Fruit fly (Drosophila melanogaster): ENCODE results near the gene CG18764.

Gene CG18764

DNA sequence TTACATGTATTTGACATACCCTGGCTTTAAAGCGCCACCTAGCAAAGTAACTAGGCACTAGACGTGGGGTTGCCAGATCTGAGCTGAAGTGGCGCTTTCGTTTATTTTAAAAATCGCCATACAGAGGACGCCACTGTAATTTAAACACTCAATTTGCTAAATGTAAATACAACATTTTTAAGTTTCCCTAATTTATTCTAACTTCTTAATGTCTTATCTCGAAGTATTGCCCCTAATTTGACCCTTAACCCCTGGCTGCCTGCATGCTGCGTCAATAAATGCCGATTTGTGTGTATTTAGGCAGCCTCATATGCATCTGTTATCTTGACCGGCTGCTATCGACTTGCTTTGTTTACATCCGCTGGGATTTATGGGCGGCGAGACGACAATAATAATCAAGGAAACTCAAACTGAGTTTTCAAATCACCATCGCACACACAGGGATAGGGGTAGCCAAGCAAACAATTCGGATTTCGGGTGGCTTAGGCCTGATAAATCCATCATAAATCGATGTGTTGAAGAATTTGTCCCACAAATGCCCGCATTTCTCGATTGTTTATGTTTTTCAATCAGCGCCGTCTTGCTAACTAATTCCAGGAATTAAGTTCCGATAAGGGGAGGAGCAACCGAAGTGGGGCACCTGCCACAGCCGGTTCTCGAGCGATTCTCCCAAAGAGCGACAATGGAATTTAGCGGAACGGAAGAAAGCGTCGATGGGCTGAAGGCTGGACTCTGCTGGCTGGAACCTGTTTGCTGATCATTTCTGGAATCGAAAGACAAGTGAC lies 13.2 kb upstream of the CG18764 start (continued):
- TF ChIP-seq trh (GFP tag; optimal IDR thresholded peaks at IDR 0.05): peak; percentile 51
- TF ChIP-seq Ets97D (GFP tag; optimal IDR thresholded peaks at IDR 0.05): peak; percentile 50
- peak; percentile 33 for TF ChIP-seq Spps (tag; optimal IDR thresholded peaks at IDR 0.05)
- peak; percentile 67; the same call in 2 of the 3 replicates for TF ChIP-seq Mrtf (GFP tag; IDR thresholded peaks at IDR 0.05)
- peak; percentile 78 for TF ChIP-seq CG14441 (GFP tag; IDR thresholded peaks at IDR 0.05)
- no peak for TF ChIP-seq CG8281 (tag; optimal IDR thresholded peaks at IDR 0.05)
- peak; percentile 51; the same call in 1 of the 2 replicates for TF ChIP-seq CG1024 (GFP tag; IDR thresholded peaks at IDR 0.05)
- TF ChIP-seq CG15269 (tag; optimal IDR thresholded peaks at IDR 0.05): peak; percentile 34
- TF ChIP-seq CG4282 (GFP tag; optimal IDR thresholded peaks at IDR 0.05): peak; percentile 7
- peak; percentile 51 for TF ChIP-seq NK7.1 (GFP tag; optimal IDR thresholded peaks at IDR 0.05)
- no peak for TF ChIP-seq CG8924 (tag; optimal IDR thresholded peaks at IDR 0.05)
- TF ChIP-seq Fer2 (tag; optimal IDR thresholded peaks at IDR 0.05): no peak
- peak; percentile 60; the same call in 1 of the 3 replicates for TF ChIP-seq otp (GFP tag; IDR thresholded peaks at IDR 0.05)
- TF ChIP-seq CG17912 (GFP tag; optimal IDR thresholded peaks at IDR 0.05): no peak
- no peak for TF ChIP-seq wdn (GFP tag; IDR thresholded peaks at IDR 0.05)
- TF ChIP-seq CG14667 (GFP tag; IDR thresholded peaks at IDR 0.05): peak; percentile 73
- TF ChIP-seq h (optimal IDR thresholded peaks at IDR 0.05): no peak
- TF ChIP-seq CG14860 (GFP tag; IDR thresholded peaks at IDR 0.05; ENCODE audit: partially characterized antibody): no peak
- peak; percentile 18 for TF ChIP-seq unpg (GFP tag; optimal IDR thresholded peaks at IDR 0.05)
- TF ChIP-seq hkb (optimal IDR thresholded peaks at IDR 0.05): peak; percentile 64
- no peak for TF ChIP-seq hkb (GFP tag; IDR thresholded peaks at IDR 0.05)
- TF ChIP-seq Dfd (GFP tag; optimal IDR thresholded peaks at IDR 0.05): no peak
- TF ChIP-seq stwl (tag; optimal IDR thresholded peaks at IDR 0.05): peak; percentile 68
- peak; percentile 31 for TF ChIP-seq HHEX (GFP tag; optimal IDR thresholded peaks at IDR 0.05)
- peak; percentile 62 for TF ChIP-seq Atf-2 (GFP tag; optimal IDR thresholded peaks at IDR 0.05)
- no peak; the same call in 1 of the 2 replicates for TF ChIP-seq crol (GFP tag; IDR thresholded peaks at IDR 0.05)
- TF ChIP-seq CG17186 (GFP tag; optimal IDR thresholded peaks at IDR 0.05): no peak
- TF ChIP-seq Dip2 (GFP tag; IDR thresholded peaks at IDR 0.05): peak; percentile 87
- peak; percentile 30 for TF ChIP-seq emc (GFP tag; optimal IDR thresholded peaks at IDR 0.05)
- peak; percentile 24 for TF ChIP-seq pzg (GFP tag; optimal IDR thresholded peaks at IDR 0.05)
- TF ChIP-seq sr (GFP tag; IDR thresholded peaks at IDR 0.05): no peak
- no peak for TF ChIP-seq Vsx1 (GFP tag; optimal IDR thresholded peaks at IDR 0.05)
- no peak for TF ChIP-seq Doc2 (GFP tag; IDR thresholded peaks at IDR 0.05)
- TF ChIP-seq Dek (tag; optimal IDR thresholded peaks at IDR 0.05): peak; percentile 56
- TF ChIP-seq Nf-YA (GFP tag; IDR thresholded peaks at IDR 0.05): peak; percentile 45; the same call in 1 of the 2 replicates
- TF ChIP-seq CG9797 (GFP tag; optimal IDR thresholded peaks at IDR 0.05): no peak
- peak; percentile 60 for TF ChIP-seq PHDP (tag; optimal IDR thresholded peaks at IDR 0.05)
- TF ChIP-seq Drgx (GFP tag; IDR thresholded peaks at IDR 0.05): no peak
- peak; percentile 85 for TF ChIP-seq Dp (GFP tag; optimal IDR thresholded peaks at IDR 0.05)
- no peak for TF ChIP-seq klu (GFP tag; IDR thresholded peaks at IDR 0.05)
- TF ChIP-seq Optix (GFP tag; IDR thresholded peaks at IDR 0.05): 0 out of 3 replicates have a peak, but pooled peaks have one; percentile 36
- TF ChIP-seq YL-1 (GFP tag; optimal IDR thresholded peaks at IDR 0.05): peak; percentile 16
- TF ChIP-seq CG17802 (tag; optimal IDR thresholded peaks at IDR 0.05): peak; percentile 1
- no peak for TF ChIP-seq CG1792 (GFP tag; optimal IDR thresholded peaks at IDR 0.05)
- peak; percentile 63 for TF ChIP-seq CG9817 (tag; optimal IDR thresholded peaks at IDR 0.05)
